Fruit fly (Drosophila melanogaster): ENCODE data around the gene CG5126.

CG5126 gene

dm6 chr2L:1150554-1150953 is 33.3 kb downstream of the CG5126 start, which contains the start of the genes Tfb4 and Vps29 (continued):
- TF ChIP-seq CG7928 (GFP tag; optimal IDR thresholded peaks at IDR 0.05) (no peak), Sox102F (GFP tag; optimal IDR thresholded peaks at IDR 0.05) (no peak), CG2116 (GFP tag; optimal IDR thresholded peaks at IDR 0.05) (peak; percentile 69), Dref (GFP tag; IDR thresholded peaks at IDR 0.05) (peak; percentile 97), CG32772 (GFP tag; IDR thresholded peaks at IDR 0.05) (peak; percentile 12; the same call in 1 of the 2 replicates), Deaf1 (tag; optimal IDR thresholded peaks at IDR 0.05) (no peak), CG12942 (GFP tag; optimal IDR thresholded peaks at IDR 0.05) (peak; percentile 12), Pdp1 (GFP tag; optimal IDR thresholded peaks at IDR 0.05) (peak; percentile 53 to 58), salm (tag; optimal IDR thresholded peaks at IDR 0.05) (no peak), CG31224 (GFP tag; IDR thresholded peaks at IDR 0.05) (peak; percentile 36; the same call in 1 of the 2 replicates), E2f1 (GFP tag; IDR thresholded peaks at IDR 0.05) (no peak), CG32767 (GFP tag; IDR thresholded peaks at IDR 0.05) (no peak), CG18011 (GFP tag; optimal IDR thresholded peaks at IDR 0.05) (peak; percentile 37), CG12155 (GFP tag; optimal IDR thresholded peaks at IDR 0.05) (peak; percentile 50), CG6272 (GFP tag; IDR thresholded peaks at IDR 0.05) (peak; percentile 46; the same call in 1 of the 2 replicates), Bteb2 (GFP tag; optimal IDR thresholded peaks at IDR 0.05) (peak; percentile 32), bsh (GFP tag; optimal IDR thresholded peaks at IDR 0.05) (peak in 1 of 2 experiments; percentile 28), HmgZ (tag; optimal IDR thresholded peaks at IDR 0.05) (peak; percentile 56), CG10267 (tag; optimal IDR thresholded peaks at IDR 0.05) (peak; percentile 33), PHDP (tag; optimal IDR thresholded peaks at IDR 0.05) (no peak), tin (GFP tag; optimal IDR thresholded peaks at IDR 0.05) (peak; percentile 67), otp (GFP tag; IDR thresholded peaks at IDR 0.05) (no peak), Elba2 (GFP tag; optimal IDR thresholded peaks at IDR 0.05) (no peak), CG8089 (GFP tag; optimal IDR thresholded peaks at IDR 0.05) (no peak), unc-4 (GFP tag; IDR thresholded peaks at IDR 0.05; ENCODE audit: partially characterized antibody) (peak; percentile 86), CG18599 (GFP tag; optimal IDR thresholded peaks at IDR 0.05) (peak; percentile 32), tio (GFP tag; optimal IDR thresholded peaks at IDR 0.05) (no peak), hkb (optimal IDR thresholded peaks at IDR 0.05) (no peak), hkb (GFP tag; IDR thresholded peaks at IDR 0.05) (peak; percentile 61), CG10654 (GFP tag; optimal IDR thresholded peaks at IDR 0.05) (peak; percentile 21), phol (tag; optimal IDR thresholded peaks at IDR 0.05) (peak; percentile 48), CG7839 (tag; optimal IDR thresholded peaks at IDR 0.05) (no peak), CG6854 (GFP tag; optimal IDR thresholded peaks at IDR 0.05) (no peak), C15 (GFP tag; IDR thresholded peaks at IDR 0.05) (no peak), TFAM (GFP tag; optimal IDR thresholded peaks at IDR 0.05) (no peak), lmd (GFP tag; IDR thresholded peaks at IDR 0.05) (no peak; the same call in 1 of the 2 replicates), pros (GFP tag; optimal IDR thresholded peaks at IDR 0.05) (no peak), CG10321 (GFP tag; IDR thresholded peaks at IDR 0.05) (no peak), Mrtf (GFP tag; IDR thresholded peaks at IDR 0.05) (0 out of 3 replicates have a peak, but pooled peaks have one; percentile 21), CG10462 (GFP tag; optimal IDR thresholded peaks at IDR 0.05) (no peak), dan (GFP tag; IDR thresholded peaks at IDR 0.05) (no peak), slou (GFP tag; optimal IDR thresholded peaks at IDR 0.05) (no peak), gsb-n (tag; optimal IDR thresholded peaks at IDR 0.05) (no peak), MTF-1 (GFP tag; optimal IDR thresholded peaks at IDR 0.05; ENCODE audit: borderline replicate concordance) (no peak), CG12391 (tag; optimal IDR thresholded peaks at IDR 0.05) (peak; percentile 43), CG1602 (GFP tag; optimal IDR thresholded peaks at IDR 0.05) (no peak), CG11695 (GFP tag; IDR thresholded peaks at IDR 0.05) (0 out of 3 replicates have a peak, but pooled peaks have one; percentile 12), ttk (GFP tag; IDR thresholded peaks at IDR 0.05) (no peak), Drgx (GFP tag; IDR thresholded peaks at IDR 0.05) (0 out of 2 replicates have a peak, but pooled peaks have one; percentile 34), Dad (GFP tag; optimal IDR thresholded peaks at IDR 0.05) (no peak), CG2712 (tag; optimal IDR thresholded peaks at IDR 0.05) (peak; percentile 49)

All from whole organism, embryonic.